Fruit fly (Drosophila melanogaster): ENCODE results near the gene hay.

hay gene

dm6 chr3L:10682725-10683367, 52.0 kb downstream of the hay start (continued):
- peak; percentile 99 for TF ChIP-seq CoRest (tag; optimal IDR thresholded peaks at IDR 0.05)
- peak; percentile 93 for TF ChIP-seq bowl (GFP tag; IDR thresholded peaks at IDR 0.05)
- TF ChIP-seq gce (GFP tag; IDR thresholded peaks at IDR 0.05): peak; percentile 89
- TF ChIP-seq nmo (GFP tag; optimal IDR thresholded peaks at IDR 0.05): peak; percentile 99
- peak in 1 of 2 experiments; percentile 91 for TF ChIP-seq Hr78 (GFP tag; optimal IDR thresholded peaks at IDR 0.05)
- peak; percentile 36 for TF ChIP-seq slp2 (GFP tag; optimal IDR thresholded peaks at IDR 0.05)
- peak in 1 of 3 experiments; percentile 89 for TF ChIP-seq Stat92E (GFP tag; optimal IDR thresholded peaks at IDR 0.05)
- peak; percentile 83 for TF ChIP-seq CG4282 (GFP tag; optimal IDR thresholded peaks at IDR 0.05)
- peak; percentile 97 for TF ChIP-seq sqz (GFP tag; optimal IDR thresholded peaks at IDR 0.05)
- peak; percentile 91 for TF ChIP-seq gcm2 (GFP tag; optimal IDR thresholded peaks at IDR 0.05)
- TF ChIP-seq CG10209 (GFP tag; optimal IDR thresholded peaks at IDR 0.05): peak; percentile 99
- TF ChIP-seq trh (GFP tag; optimal IDR thresholded peaks at IDR 0.05): peak; percentile 93
- peak; percentile 48 for TF ChIP-seq pnt (GFP tag; optimal IDR thresholded peaks at IDR 0.05)
- 0 out of 3 replicates have a peak, but pooled peaks have one; percentile 51 for TF ChIP-seq CG2199 (GFP tag; IDR thresholded peaks at IDR 0.05)
- TF ChIP-seq BEAF-32 (GFP tag; optimal IDR thresholded peaks at IDR 0.05): peak; percentile 37
- peak; percentile 96 for TF ChIP-seq ttk (GFP tag; IDR thresholded peaks at IDR 0.05)
- peak; percentile 44 for TF ChIP-seq Sry-δ (GFP tag; optimal IDR thresholded peaks at IDR 0.05)
- peak; percentile 65 for TF ChIP-seq CG9797 (GFP tag; optimal IDR thresholded peaks at IDR 0.05)
- TF ChIP-seq unc-4 (GFP tag; IDR thresholded peaks at IDR 0.05; ENCODE audit: partially characterized antibody): no peak
- TF ChIP-seq fru (optimal IDR thresholded peaks at IDR 0.05): no peak
- peak; percentile 93 for TF ChIP-seq Oaz (GFP tag; IDR thresholded peaks at IDR 0.05)
- TF ChIP-seq Ets65A (GFP tag): peak; percentile 94
- TF ChIP-seq CG8359 (GFP tag; optimal IDR thresholded peaks at IDR 0.05; ENCODE audit: borderline replicate concordance): peak; percentile 90
- TF ChIP-seq Vsx1 (GFP tag; optimal IDR thresholded peaks at IDR 0.05): peak; percentile 96
- TF ChIP-seq CG2116 (GFP tag; optimal IDR thresholded peaks at IDR 0.05): peak; percentile 86
- TF ChIP-seq ro (GFP tag; IDR thresholded peaks at IDR 0.05): peak; percentile 92
- TF ChIP-seq CG11504 (tag; optimal IDR thresholded peaks at IDR 0.05): peak; percentile 98
- peak; percentile 97 for TF ChIP-seq HmgZ (tag; optimal IDR thresholded peaks at IDR 0.05)
- peak; percentile 9; the same call in 1 of the 2 replicates for TF ChIP-seq Scr (GFP tag; IDR thresholded peaks at IDR 0.05; ENCODE audit: partially characterized antibody)
- peak; percentile 97 for TF ChIP-seq CG10366 (GFP tag; IDR thresholded peaks at IDR 0.05)
- peak; percentile 99 for TF ChIP-seq odd (GFP tag; optimal IDR thresholded peaks at IDR 0.05)
- TF ChIP-seq CG15479 (GFP tag; optimal IDR thresholded peaks at IDR 0.05): peak; percentile 98
- peak; percentile 96 for TF ChIP-seq CG32772 (GFP tag; IDR thresholded peaks at IDR 0.05)
- peak; percentile 99 for TF ChIP-seq CG8924 (tag; optimal IDR thresholded peaks at IDR 0.05)
- peak; percentile 60 for TF ChIP-seq Atf-2 (GFP tag; optimal IDR thresholded peaks at IDR 0.05)
- peak; percentile 93 for TF ChIP-seq Nf-YC (tag; optimal IDR thresholded peaks at IDR 0.05)
- TF ChIP-seq Fer1 (GFP tag; optimal IDR thresholded peaks at IDR 0.05): peak; percentile 99
- TF ChIP-seq CG3838 (GFP tag; optimal IDR thresholded peaks at IDR 0.05): peak; percentile 88
- TF ChIP-seq CG13624 (GFP tag; optimal IDR thresholded peaks at IDR 0.05): peak; percentile 84
- TF ChIP-seq CG16815 (GFP tag; optimal IDR thresholded peaks at IDR 0.05): peak; percentile 98
- no peak; the same call in 1 of the 2 replicates for TF ChIP-seq Gsc (GFP tag; IDR thresholded peaks at IDR 0.05)
- peak; percentile 99 for TF ChIP-seq row (GFP tag; IDR thresholded peaks at IDR 0.05)
- TF ChIP-seq Taf1 (GFP tag; IDR thresholded peaks at IDR 0.05): peak; percentile 92
- TF ChIP-seq corto (GFP tag; optimal IDR thresholded peaks at IDR 0.05): peak; percentile 79
- TF ChIP-seq TFAM (GFP tag; optimal IDR thresholded peaks at IDR 0.05): peak; percentile 77
- peak; percentile 90 for TF ChIP-seq lbe (GFP tag; optimal IDR thresholded peaks at IDR 0.05)
- no peak; the same call in 2 of the 3 replicates for TF ChIP-seq knrl (GFP tag; IDR thresholded peaks at IDR 0.05; ENCODE audit: partially characterized antibody)
- TF ChIP-seq CG12659 (GFP tag; optimal IDR thresholded peaks at IDR 0.05): peak; percentile 99
- TF ChIP-seq CG15696 (tag; optimal IDR thresholded peaks at IDR 0.05): peak; percentile 92
